Fruit fly (Drosophila melanogaster) S2 (cell line): ENCODE measurements around the gene sti.

Experiments
- CG8478 ChIP-seq: fragments of >200 bp; optimal IDR thresholded peaks from 2 replicates; lab custom pipeline; 2018
- CTCF ChIP-seq, 2 experiments: fragments of >200 bp; optimal IDR thresholded peaks; 2 replicates each; lab custom pipeline; 2018

dm6 chr3L:12490418-12491035 is 24.1 kb downstream of the sti start, which contains the start of gene CG10660:
- TF ChIP-seq CG8478 (lab: Kevin White, UChicago), result no peak
- no peak for TF ChIP-seq CTCF (optimal IDR thresholded peaks at IDR 0.05; lab: Kevin White, UChicago)
